Worm (Caenorhabditis elegans): Measurements from ENCODE around the gene F02A9.1.
A peak's percentile ranks its signal among the peaks of the same experiment; 100 is the strongest.

The F02A9.1 gene

DNA sequence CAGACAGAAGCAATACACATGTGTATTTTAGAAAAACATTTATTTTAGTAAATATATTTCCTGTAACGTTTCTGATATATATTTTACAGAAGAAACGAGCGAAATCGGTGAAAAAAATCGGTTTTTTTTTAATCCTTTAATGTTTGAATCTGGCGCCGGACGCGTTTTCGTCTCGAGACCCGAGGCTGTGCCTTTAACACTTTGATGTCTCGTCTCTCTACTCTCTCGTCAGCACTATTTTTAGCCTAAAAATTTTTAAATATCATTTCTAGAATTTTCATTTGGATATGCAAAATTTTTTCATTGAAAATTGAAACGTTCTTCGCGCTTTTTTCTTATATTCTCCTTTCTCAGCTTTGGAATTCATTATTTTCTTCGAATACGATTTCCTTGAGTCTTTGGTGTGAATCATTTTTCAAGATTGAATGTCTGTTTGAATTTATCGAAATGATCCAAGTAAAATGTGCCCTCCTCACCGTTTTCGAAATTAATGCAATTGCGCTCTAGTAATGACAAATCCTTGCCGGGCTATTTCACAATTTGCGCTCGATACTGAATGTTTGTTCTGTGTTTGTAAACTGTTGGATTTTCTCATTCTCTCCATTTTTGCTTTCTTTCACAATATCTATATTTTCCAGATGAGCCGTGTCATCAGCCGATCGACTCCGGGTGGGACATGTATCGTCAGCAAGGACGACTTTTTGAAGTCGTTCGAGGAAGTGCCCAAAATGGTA lies 23.0 kb downstream of the F02A9.1 start, which contains the start of gene cls-2 (continued):
- TF ChIP-seq C17E4.6 (GFP tag; IDR thresholded peaks at IDR 0.05) (no peak), madf-10 (tag; optimal IDR thresholded peaks at IDR 0.05) (no peak), snpc-3.4 (tag; optimal IDR thresholded peaks at IDR 0.05) (peak; percentile 41), F57A8.1 (GFP tag; optimal IDR thresholded peaks at IDR 0.05) (no peak), ztf-22 (GFP tag; optimal IDR thresholded peaks at IDR 0.05) (no peak), F10E7.11 (tag; optimal IDR thresholded peaks at IDR 0.05) (no peak), sdz-38 (tag; optimal IDR thresholded peaks at IDR 0.05) (no peak), Y67H2A.10 (GFP tag; conservative IDR thresholded peaks at IDR 0.05) (no peak), ceh-40 (GFP tag; IDR thresholded peaks at IDR 0.05) (no peak), ztf-26 (tag; optimal IDR thresholded peaks at IDR 0.05) (no peak), lsl-1 (GFP tag; optimal IDR thresholded peaks at IDR 0.05) (peak; percentile 50), fkh-3 (tag; optimal IDR thresholded peaks at IDR 0.05) (no peak), xnd-1 (tag; optimal IDR thresholded peaks at IDR 0.05) (peak; percentile 29), bed-1 (GFP tag; IDR thresholded peaks at IDR 0.05) (no peak), F39B2.1 (GFP tag; IDR thresholded peaks at IDR 0.05) (no peak), nhr-27 (tag; optimal IDR thresholded peaks at IDR 0.05) (no peak), bed-2 (GFP tag; IDR thresholded peaks at IDR 0.05) (no peak), K12H6.12 (tag; optimal IDR thresholded peaks at IDR 0.05) (no peak), attf-6 (GFP tag; IDR thresholded peaks at IDR 0.05) (no peak), pbrm-1 (GFP tag; IDR thresholded peaks at IDR 0.05) (no peak), madf-8 (GFP tag; conservative IDR thresholded peaks at IDR 0.05) (peak; percentile 39), madf-6 (GFP tag; IDR thresholded peaks at IDR 0.05) (peak; percentile 71), Y53F4B.3 (GFP tag; IDR thresholded peaks at IDR 0.05) (no peak), F52B5.7 (tag; optimal IDR thresholded peaks at IDR 0.05) (no peak), tbx-9 (tag; optimal IDR thresholded peaks at IDR 0.05; ENCODE audit: borderline replicate concordance) (no peak), attf-5 (GFP tag; optimal IDR thresholded peaks at IDR 0.05) (no peak), dpl-1 (GFP tag; optimal IDR thresholded peaks at IDR 0.05) (peak; percentile 28), dox-1 (GFP tag; IDR thresholded peaks at IDR 0.05) (no peak; the same call in 1 of the 2 replicates), nfya-1 (tag; optimal IDR thresholded peaks at IDR 0.05; ENCODE audit: borderline replicate concordance, insufficient read depth) (no peak), F49E8.2 (tag; optimal IDR thresholded peaks at IDR 0.05; ENCODE audit: insufficient read depth) (peak; percentile 48), Y56A3A.18 (GFP tag; IDR thresholded peaks at IDR 0.05) (no peak), chd-7 (tag; optimal IDR thresholded peaks at IDR 0.05) (no peak), snpc-1.1 (tag; optimal IDR thresholded peaks at IDR 0.05; ENCODE audit: insufficient read depth) (peak; percentile 6), attf-3 (GFP tag; conservative IDR thresholded peaks at IDR 0.05) (no peak)

DNA sequence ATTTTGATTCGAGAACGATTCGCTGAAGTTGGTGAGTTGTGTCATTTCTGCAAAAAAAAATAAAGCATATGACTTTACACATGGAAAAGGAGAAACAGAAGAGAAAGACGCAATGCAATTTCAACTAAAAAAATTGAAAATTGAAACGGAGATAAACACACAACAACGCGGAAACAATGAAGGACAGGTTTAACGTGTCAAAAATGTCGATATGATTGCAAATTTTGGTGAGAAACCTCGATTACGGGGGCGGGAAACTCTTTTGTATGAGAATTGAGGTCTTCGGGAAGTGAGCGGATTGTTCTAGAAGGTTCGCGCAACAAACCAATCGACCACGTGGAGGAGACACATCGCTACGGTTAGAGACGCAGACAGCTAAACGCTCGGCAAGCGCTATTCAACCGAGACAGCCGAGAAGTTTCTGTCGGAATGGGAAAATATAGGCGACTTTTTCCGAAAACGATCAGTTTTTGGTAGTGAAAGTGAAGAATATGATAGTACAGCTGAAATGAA lies 23.8 kb downstream of the F02A9.1 start, which contains the start of gene R107.5:
R107.5 (minus strand) TSS at position 51 of the 513 bp plus-strand sequence.
- TF ChIP-seq ama-1 (optimal IDR thresholded peaks at IDR 0.05) (peak; percentile 86), ama-1 (GFP tag; optimal IDR thresholded peaks at IDR 0.05) (no peak), let-607 (tag; optimal IDR thresholded peaks at IDR 0.05) (peak; percentile 95 to 98), dox-1 (GFP tag; IDR thresholded peaks at IDR 0.05) (peak; percentile 91), mxl-1 (tag; optimal IDR thresholded peaks at IDR 0.05) (no peak), ztf-25 (GFP tag; IDR thresholded peaks at IDR 0.05) (no peak), mcd-1 (GFP tag; IDR thresholded peaks at IDR 0.05) (peak; percentile 89), D2030.7 (GFP tag; IDR thresholded peaks at IDR 0.05) (peak; percentile 51), ceh-79 (tag; optimal IDR thresholded peaks at IDR 0.05) (peak; percentile 62), lin-26 (GFP tag; IDR thresholded peaks at IDR 0.05) (peak; percentile 70; the same call in 1 of the 2 replicates), F10E7.11 (tag; optimal IDR thresholded peaks at IDR 0.05) (peak; percentile 82), Y53F4B.3 (GFP tag; IDR thresholded peaks at IDR 0.05) (no peak), tbp1 (GFP tag; optimal IDR thresholded peaks at IDR 0.05) (peak; percentile 76), ztf-26 (tag; optimal IDR thresholded peaks at IDR 0.05) (peak; percentile 98), hmg-20 (GFP tag; IDR thresholded peaks at IDR 0.05) (no peak), him-1 (tag; optimal IDR thresholded peaks at IDR 0.05) (no peak), F55B11.4 (tag; optimal IDR thresholded peaks at IDR 0.05; ENCODE audit: borderline replicate concordance, insufficient read depth) (no peak), lin-40 (tag; optimal IDR thresholded peaks at IDR 0.05) (peak; percentile 97)
